Worm (Caenorhabditis elegans): ENCODE data around the gene Y55F3BR.10.

Y55F3BR.10 gene

DNA sequence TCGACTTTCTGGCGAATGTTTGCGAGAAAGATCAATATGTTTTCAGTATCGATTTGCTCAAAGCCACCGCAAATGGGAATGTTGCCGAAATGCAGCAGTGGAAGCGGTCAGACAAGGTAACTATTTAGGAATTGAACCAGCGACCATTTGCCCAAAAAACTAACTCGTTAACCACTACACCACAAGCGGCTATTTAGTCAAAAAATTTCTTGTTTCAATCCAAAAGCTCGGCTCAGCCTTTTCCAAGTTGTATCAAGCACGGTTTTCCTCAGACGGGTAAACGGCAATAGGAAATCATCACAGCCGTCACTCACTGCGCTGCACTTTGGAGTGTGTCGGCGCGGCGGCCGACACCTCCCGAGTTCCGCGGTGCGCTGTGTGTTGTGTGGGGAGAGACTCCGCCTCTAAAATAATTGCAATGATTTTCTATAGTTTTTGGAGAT lies 34.6 kb downstream of the Y55F3BR.10 start (continued):
- TF ChIP-seq lsy-27 (tag; optimal IDR thresholded peaks at IDR 0.05; ENCODE audit: borderline replicate concordance, insufficient read depth) (peak; percentile 91), nhr-120 (GFP tag; IDR thresholded peaks at IDR 0.05) (no peak), Y95B8A.8 (GFP tag; IDR thresholded peaks at IDR 0.05) (peak; percentile 94), rcor-1 (GFP tag; IDR thresholded peaks at IDR 0.05) (peak; percentile 78), gei-17 (GFP tag; optimal IDR thresholded peaks at IDR 0.05) (peak; percentile 57), Y53F4B.3 (GFP tag; IDR thresholded peaks at IDR 0.05) (peak; percentile 46), ztf-3 (GFP tag; optimal IDR thresholded peaks at IDR 0.05) (peak; percentile 58), madf-3 (GFP tag; IDR thresholded peaks at IDR 0.05) (no peak; the same call in none of the 2 replicates), bed-1 (GFP tag; IDR thresholded peaks at IDR 0.05) (0 out of 2 replicates have a peak, but pooled peaks have one; percentile 44), him-1 (tag; optimal IDR thresholded peaks at IDR 0.05) (peak; percentile 97), sea-2 (GFP tag; IDR thresholded peaks at IDR 0.05) (no peak), ets-4 (GFP tag; optimal IDR thresholded peaks at IDR 0.05) (peak; percentile 72), madf-10 (tag; optimal IDR thresholded peaks at IDR 0.05) (peak; percentile 58), hsf-1 (GFP tag; IDR thresholded peaks at IDR 0.05) (peak; percentile 73; the same call in 1 of the 2 replicates), snpc-3.4 (tag; optimal IDR thresholded peaks at IDR 0.05) (peak; percentile 98), athp-1 (tag; optimal IDR thresholded peaks at IDR 0.05) (peak; percentile 70), unc-130 (GFP tag; optimal IDR thresholded peaks at IDR 0.05) (peak; percentile 63), aptf-3 (GFP tag; IDR thresholded peaks at IDR 0.05) (no peak), die-1 (tag; optimal IDR thresholded peaks at IDR 0.05) (peak; percentile 80), T07F8.4 (tag; optimal IDR thresholded peaks at IDR 0.05) (peak; percentile 63), lir-1 (GFP tag; conservative IDR thresholded peaks at IDR 0.05) (peak; percentile 83), hrde-1 (tag; optimal IDR thresholded peaks at IDR 0.05; ENCODE audit: borderline replicate concordance) (peak; percentile 85), sdz-38 (tag; optimal IDR thresholded peaks at IDR 0.05) (peak; percentile 33), unc-62 (GFP tag; optimal IDR thresholded peaks at IDR 0.05) (peak; percentile 12), somi-1 (GFP tag; optimal IDR thresholded peaks at IDR 0.05) (peak; percentile 54), F23B12.7 (tag; optimal IDR thresholded peaks at IDR 0.05; ENCODE audit: insufficient read depth) (peak; percentile 88), ceh-40 (GFP tag; IDR thresholded peaks at IDR 0.05) (no peak), lin-40 (tag; optimal IDR thresholded peaks at IDR 0.05) (peak; percentile 82), nhr-179 (tag; optimal IDR thresholded peaks at IDR 0.05) (no peak), F10E7.11 (tag; optimal IDR thresholded peaks at IDR 0.05) (no peak)

DNA sequence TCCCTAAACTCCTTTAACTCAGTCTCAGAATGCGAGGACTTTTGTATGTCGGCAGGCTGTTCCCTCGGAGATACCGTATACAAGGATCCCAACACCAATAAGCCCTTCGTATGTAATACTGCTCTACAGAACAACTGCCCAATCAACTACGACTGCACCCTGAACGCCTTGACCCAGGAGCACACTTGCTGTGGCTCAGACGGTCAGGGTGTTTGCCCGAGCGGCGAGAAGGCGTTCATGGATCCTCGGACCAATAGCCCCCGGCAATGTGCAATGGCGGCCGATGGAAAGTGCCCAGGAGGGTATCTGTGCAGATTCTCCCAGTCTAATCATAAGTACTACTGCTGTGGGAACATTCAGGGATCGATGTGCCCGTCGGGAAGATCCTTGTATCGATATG lies 36.5 kb downstream of the Y55F3BR.10 start:
- TF ChIP-seq somi-1 (GFP tag; optimal IDR thresholded peaks at IDR 0.05) (no peak), die-1 (tag; optimal IDR thresholded peaks at IDR 0.05) (no peak), F49E8.2 (tag; optimal IDR thresholded peaks at IDR 0.05; ENCODE audit: insufficient read depth) (no peak), dpff-1 (tag; optimal IDR thresholded peaks at IDR 0.05) (no peak), pbrm-1 (GFP tag; IDR thresholded peaks at IDR 0.05) (no peak), madf-10 (tag; optimal IDR thresholded peaks at IDR 0.05) (no peak), lag-1 (GFP tag; IDR thresholded peaks at IDR 0.05) (no peak), sdz-38 (tag; optimal IDR thresholded peaks at IDR 0.05) (no peak), unc-62 (GFP tag; optimal IDR thresholded peaks at IDR 0.05) (no peak), zfh-2 (GFP tag; conservative IDR thresholded peaks at IDR 0.05) (peak; percentile 66), xnd-1 (tag; optimal IDR thresholded peaks at IDR 0.05) (no peak), ceh-58 (GFP tag; IDR thresholded peaks at IDR 0.05) (0 out of 2 replicates have a peak, but pooled peaks have one; percentile 11), let-607 (tag; optimal IDR thresholded peaks at IDR 0.05) (no peak)
